Worm (Caenorhabditis elegans) whole organism, early embryonic: ENCODE measurements around the gene mpst-3.

Experiments
- B0310.2 ChIP-seq: sonication (generic microtip); optimal IDR thresholded peaks from 2 replicates; lab custom pipeline; 2016; ENCODE audit warnings: mild to moderate bottlenecking, missing genetic modification characterization, missing compliant biosample characterization
- F13C5.2 ChIP-seq: sonication (generic microtip); optimal IDR thresholded peaks from 2 replicates; lab custom pipeline; 2017; ENCODE audit warnings: mild to moderate bottlenecking, missing genetic modification characterization, inconsistent platforms, missing compliant biosample characterization
- aly-1 ChIP-seq: sonication (generic microtip); optimal IDR thresholded peaks from 2 replicates; lab custom pipeline; 2016; ENCODE audit warnings: missing genetic modification characterization, missing compliant biosample characterization
- ama-1 ChIP-seq: fragments of 150-350 bp; optimal IDR thresholded peaks from 2 replicates; lab custom pipeline; 2014
- ceh-13 ChIP-seq: fragments of 200-800 bp; sonication (Bioruptor generic); optimal IDR thresholded peaks from 2 replicates; lab custom pipeline; 2018; ENCODE audit warnings: mild to moderate bottlenecking, missing genetic modification characterization, missing compliant biosample characterization
- ceh-36 ChIP-seq: sonication (generic microtip); optimal IDR thresholded peaks from 2 replicates; lab custom pipeline; 2016; ENCODE audit warnings: missing genetic modification characterization, inconsistent platforms, missing compliant biosample characterization
- ets-7 ChIP-seq: sonication (generic microtip); optimal IDR thresholded peaks from 2 replicates; lab custom pipeline; 2016; ENCODE audit warnings: missing genotype, missing genetic modification characterization, missing compliant biosample characterization
- flt-1 ChIP-seq: fragments of 200-800 bp; sonication (Bioruptor generic); IDR thresholded peaks from 2 replicates; pipeline ENCODE4 v1.3.6; 2022; ENCODE audit warnings: missing genetic modification characterization, missing compliant biosample characterization
- hmbx-1 ChIP-seq: sonication (generic microtip); optimal IDR thresholded peaks from 2 replicates; lab custom pipeline; 2016; ENCODE audit warnings: mild to moderate bottlenecking, missing genetic modification characterization, missing compliant biosample characterization
- hmg-4 ChIP-seq: fragments of 200-800 bp; sonication (Bioruptor generic); optimal IDR thresholded peaks from 2 replicates; lab custom pipeline; 2018; ENCODE audit warnings: mild to moderate bottlenecking, missing genetic modification characterization, missing compliant biosample characterization
- hnd-1 ChIP-seq: sonication (generic microtip); optimal IDR thresholded peaks from 2 replicates; lab custom pipeline; 2016; ENCODE audit warnings: missing genetic modification characterization, missing compliant biosample characterization
- pes-1 ChIP-seq: fragments of 200-800 bp; sonication (Bioruptor generic); IDR thresholded peaks from 2 replicates; pipeline ENCODE4 v1.3.6; 2022; ENCODE audit warnings: missing genetic modification reagents, missing genetic modification characterization, missing compliant biosample characterization
- scrt-1 ChIP-seq: fragments of 200-800 bp; sonication (Bioruptor generic); IDR thresholded peaks from 2 replicates; pipeline ENCODE4 v1.3.6; 2022; ENCODE audit warnings: missing genetic modification characterization, missing compliant biosample characterization
- sea-1 ChIP-seq: fragments of 200-800 bp; sonication (Bioruptor generic); conservative IDR thresholded peaks from 2 replicates; pipeline ENCODE4 v1.3.6; 2022; ENCODE audit warnings: missing genetic modification characterization, missing compliant biosample characterization
- tbx-11 ChIP-seq: fragments of 200-800 bp; sonication (Bioruptor generic); IDR thresholded peaks from 2 replicates; pipeline ENCODE4 v1.3.6; 2022; ENCODE audit warnings: missing genetic modification characterization, missing compliant biosample characterization
- tbx-37 ChIP-seq: fragments of 200-800 bp; sonication (Bioruptor generic); conservative IDR thresholded peaks from 2 replicates; pipeline ENCODE4 v1.3.6; 2022; ENCODE audit warnings: missing genetic modification reagents, missing genetic modification characterization, missing compliant biosample characterization
- tra-4 ChIP-seq: sonication (generic microtip); optimal IDR thresholded peaks from 2 replicates; lab custom pipeline; 2017; ENCODE audit warnings: missing genetic modification characterization, missing compliant biosample characterization

Gene mpst-3

DNA sequence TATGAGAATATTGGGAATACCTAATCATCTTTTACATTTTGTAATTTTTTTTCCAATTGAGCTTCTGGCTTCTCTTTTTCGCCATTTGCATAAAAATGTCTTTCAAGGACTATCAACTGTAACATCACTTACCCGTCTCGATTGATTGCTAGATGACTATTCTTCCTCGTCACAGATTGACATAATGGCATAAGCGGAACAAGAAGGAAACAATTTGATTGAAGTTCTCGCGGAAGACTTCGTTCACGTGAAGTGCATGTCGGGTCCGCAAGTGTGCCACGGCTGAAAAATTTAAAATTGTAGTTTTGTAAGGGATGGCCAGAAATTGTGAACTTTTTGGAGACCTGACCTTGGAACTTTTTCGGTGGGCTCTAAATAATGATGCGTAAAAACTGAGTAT, 41.7 kb upstream of the mpst-3 start:
- TF ChIP-seq pes-1 (GFP tag; lab: Robert Waterston, UW) (no peak), flt-1 (no peak), hnd-1 (no peak), ceh-13 (GFP tag; lab: Kevin White, UChicago) (no peak), hmg-4 (GFP tag; lab: Kevin White, UChicago) (no peak), scrt-1 (GFP tag; lab: Robert Waterston, UW) (no peak), sea-1 (GFP tag; lab: Robert Waterston, UW) (no peak), tra-4 (tag; lab: Kevin White, UChicago) (no peak), ceh-36 (tag; lab: Kevin White, UChicago) (no peak), ets-7 (no peak), B0310.2 (no peak), aly-1 (tag; lab: Kevin White, UChicago) (no peak)

DNA sequence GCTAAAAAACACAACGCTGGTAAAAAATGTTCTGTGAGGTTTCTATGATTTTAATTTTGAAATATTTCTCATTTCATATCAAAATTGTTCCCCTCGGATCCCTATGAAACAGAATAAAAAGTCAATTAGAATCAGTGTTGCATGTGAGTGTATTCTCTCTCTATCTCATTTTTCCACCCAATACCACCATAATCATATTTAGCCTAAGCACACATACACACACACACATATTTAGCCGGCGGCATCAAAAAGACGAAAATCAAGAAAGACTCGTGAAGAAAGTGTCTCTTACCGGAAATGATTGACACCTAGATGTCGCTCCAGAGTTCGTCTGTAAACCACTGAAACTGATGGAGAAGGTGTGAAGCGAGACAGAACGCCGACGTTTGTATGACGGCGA, 41.2 kb upstream of the mpst-3 start:
- TF ChIP-seq flt-1 (no peak), hmbx-1 (tag; lab: Kevin White, UChicago) (no peak), sea-1 (GFP tag; lab: Robert Waterston, UW) (no peak), ceh-36 (tag; lab: Kevin White, UChicago) (no peak), ets-7 (no peak), ama-1 (lab: Kevin White, UChicago) (no peak), B0310.2 (no peak)

DNA sequence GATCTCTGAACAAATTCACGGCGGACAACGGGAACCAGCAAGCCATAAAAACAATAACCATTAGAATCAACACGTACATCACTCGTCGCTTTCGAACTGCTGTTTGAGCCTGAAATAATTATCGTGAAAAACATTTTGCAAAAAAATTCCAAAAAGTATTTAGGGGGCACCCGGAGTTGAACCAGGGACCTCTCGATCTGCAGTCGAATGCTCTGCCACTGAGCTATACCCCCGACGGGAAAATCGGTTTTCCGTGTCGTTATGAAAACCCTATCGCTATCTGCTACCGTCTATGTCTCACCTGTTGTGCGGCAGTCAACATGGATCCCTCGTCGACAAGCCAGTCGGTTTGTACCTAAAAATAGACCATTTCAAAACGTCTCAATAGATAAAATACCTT, 39.8 kb upstream of the mpst-3 start:
- peak; percentile 72 for TF ChIP-seq hmg-4 (GFP tag; lab: Kevin White, UChicago)
- TF ChIP-seq flt-1: peak; percentile 86
- peak; percentile 24 for TF ChIP-seq aly-1 (tag; lab: Kevin White, UChicago)
- TF ChIP-seq B0310.2: peak; percentile 38
- TF ChIP-seq ama-1 (lab: Kevin White, UChicago): no peak
- TF ChIP-seq hmbx-1 (tag; lab: Kevin White, UChicago): peak; percentile 39
- TF ChIP-seq hnd-1: peak; percentile 32
- peak; percentile 56 for TF ChIP-seq tbx-37 (GFP tag; lab: Robert Waterston, UW)
- peak; percentile 72 for TF ChIP-seq sea-1 (GFP tag; lab: Robert Waterston, UW)
- peak; percentile 62 for TF ChIP-seq ceh-13 (GFP tag; lab: Kevin White, UChicago)
- TF ChIP-seq ets-7: no peak
- peak; percentile 56 for TF ChIP-seq F13C5.2 (tag; lab: Kevin White, UChicago)
- peak; percentile 65 for TF ChIP-seq ceh-36 (tag; lab: Kevin White, UChicago)
- peak; percentile 72 for TF ChIP-seq tbx-11 (GFP tag; lab: Robert Waterston, UW)
- peak; percentile 86 for TF ChIP-seq pes-1 (GFP tag; lab: Robert Waterston, UW)
- peak; percentile 27 for TF ChIP-seq tra-4 (tag; lab: Kevin White, UChicago)
- TF ChIP-seq scrt-1 (GFP tag; lab: Robert Waterston, UW): peak; percentile 87

DNA sequence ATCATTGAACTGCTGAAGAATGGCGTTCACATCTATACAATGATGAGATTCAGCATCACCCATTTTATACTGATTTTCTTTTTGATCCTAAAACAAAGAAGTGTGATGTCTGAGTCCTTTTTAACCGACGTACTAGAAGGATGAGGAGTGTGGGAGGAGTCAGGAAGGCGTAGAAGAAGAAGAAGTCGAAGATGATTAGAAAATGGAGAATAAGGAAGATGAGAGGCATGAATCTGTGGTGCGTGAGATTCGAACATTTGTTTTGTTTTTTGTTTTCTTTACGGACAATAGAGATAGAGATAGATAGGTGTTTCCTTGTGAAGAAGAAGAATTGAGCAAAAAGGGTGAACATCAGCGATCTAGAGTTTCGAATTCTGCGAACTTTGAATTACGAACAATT, 36.9 kb upstream of the mpst-3 start, which contains the start of gene npr-13:
Gene npr-13 (minus strand): TSS at position 101 of the 400 bp plus-strand sequence.
- TF ChIP-seq sea-1 (GFP tag; lab: Robert Waterston, UW): no peak
- TF ChIP-seq aly-1 (tag; lab: Kevin White, UChicago): no peak
- no peak for TF ChIP-seq tbx-11 (GFP tag; lab: Robert Waterston, UW)
- TF ChIP-seq hmg-4 (GFP tag; lab: Kevin White, UChicago): no peak
- TF ChIP-seq hmbx-1 (tag; lab: Kevin White, UChicago): no peak
- TF ChIP-seq ceh-13 (GFP tag; lab: Kevin White, UChicago): no peak
- no peak for TF ChIP-seq tbx-37 (GFP tag; lab: Robert Waterston, UW)
- TF ChIP-seq ets-7: no peak
- no peak for TF ChIP-seq pes-1 (GFP tag; lab: Robert Waterston, UW)
- TF ChIP-seq B0310.2: no peak

DNA sequence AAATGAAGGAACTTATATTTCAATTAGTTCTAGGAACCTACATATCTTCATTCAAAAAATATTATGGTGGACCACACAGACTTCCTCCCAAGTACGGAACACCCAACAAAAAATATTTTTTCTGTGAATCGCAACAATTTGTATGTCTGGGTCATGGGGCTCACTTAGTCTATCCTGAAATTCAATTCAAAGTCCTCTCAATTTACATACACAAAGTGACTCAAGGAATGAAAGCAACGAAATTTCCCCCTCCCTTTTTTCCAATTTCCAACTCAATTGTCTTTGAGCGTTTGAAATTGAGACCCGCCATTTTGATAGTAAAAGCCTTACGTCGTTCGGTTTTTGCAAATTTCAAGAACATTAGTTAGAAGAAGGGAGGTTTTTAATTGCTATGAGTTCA, 36.1 kb upstream of the mpst-3 start:
- TF ChIP-seq hnd-1: no peak
- TF ChIP-seq flt-1: no peak
- no peak for TF ChIP-seq hmbx-1 (tag; lab: Kevin White, UChicago)
- no peak for TF ChIP-seq scrt-1 (GFP tag; lab: Robert Waterston, UW)
- no peak for TF ChIP-seq aly-1 (tag; lab: Kevin White, UChicago)
- TF ChIP-seq pes-1 (GFP tag; lab: Robert Waterston, UW): no peak
- TF ChIP-seq ets-7: no peak
- TF ChIP-seq F13C5.2 (tag; lab: Kevin White, UChicago): no peak
- no peak for TF ChIP-seq B0310.2
- no peak for TF ChIP-seq hmg-4 (GFP tag; lab: Kevin White, UChicago)
- no peak for TF ChIP-seq sea-1 (GFP tag; lab: Robert Waterston, UW)
- TF ChIP-seq ceh-13 (GFP tag; lab: Kevin White, UChicago): no peak
- TF ChIP-seq tra-4 (tag; lab: Kevin White, UChicago): no peak
- TF ChIP-seq ceh-36 (tag; lab: Kevin White, UChicago): no peak
- TF ChIP-seq ama-1 (lab: Kevin White, UChicago): no peak
- TF ChIP-seq tbx-37 (GFP tag; lab: Robert Waterston, UW): no peak
- no peak for TF ChIP-seq tbx-11 (GFP tag; lab: Robert Waterston, UW)

DNA sequence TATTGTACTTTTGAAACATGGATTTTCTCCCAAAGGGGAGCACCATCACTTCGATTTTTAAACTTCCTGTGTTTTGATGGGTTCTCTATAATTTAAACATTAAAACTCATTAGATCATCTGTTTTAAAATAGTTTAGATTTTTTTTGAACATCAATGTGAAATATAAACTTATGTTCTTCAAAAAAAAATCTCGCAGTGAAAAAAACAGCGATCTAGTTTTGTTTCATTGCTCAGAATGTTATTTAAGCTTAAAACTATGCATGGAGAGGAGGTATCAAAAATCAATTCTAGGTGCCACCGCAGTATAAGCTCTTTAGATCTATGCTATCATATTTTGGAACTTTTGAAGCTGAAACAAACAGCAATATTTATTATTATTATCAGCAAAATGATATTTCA, 27.3 kb upstream of the mpst-3 start, which contains the start of gene gcy-14:
Gene gcy-14 (minus strand): TSS at position 101 of the 400 bp plus-strand sequence.
- TF ChIP-seq F13C5.2 (tag; lab: Kevin White, UChicago) (no peak), ama-1 (lab: Kevin White, UChicago) (no peak), ceh-36 (tag; lab: Kevin White, UChicago) (no peak), B0310.2 (no peak)

DNA sequence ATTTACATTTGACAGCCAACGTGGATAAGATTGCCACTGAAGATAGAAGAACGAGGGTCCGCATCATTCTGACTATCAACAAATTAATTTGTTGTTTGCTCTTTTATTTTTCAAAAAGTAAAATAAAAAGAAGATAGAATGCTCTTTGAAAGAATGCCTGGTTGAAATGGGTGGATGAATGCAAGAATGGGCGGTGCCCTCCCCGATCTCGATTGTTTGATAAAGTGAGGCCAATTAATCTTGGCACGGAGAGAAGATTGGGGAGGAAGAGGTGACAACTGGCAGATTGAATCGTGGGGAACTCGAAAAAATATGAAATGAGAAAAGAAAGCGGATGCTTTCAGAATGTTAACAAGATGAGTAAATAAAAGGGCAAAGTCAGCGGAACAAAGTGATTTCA, 24.1 kb upstream of the mpst-3 start, which contains the start of gene ZC412.3:
Gene ZC412.3 (minus strand): TSS at position 183 of the 400 bp plus-strand sequence.
- no peak for TF ChIP-seq tra-4 (tag; lab: Kevin White, UChicago)
- no peak for TF ChIP-seq tbx-37 (GFP tag; lab: Robert Waterston, UW)
- TF ChIP-seq ama-1 (lab: Kevin White, UChicago): no peak
- no peak for TF ChIP-seq aly-1 (tag; lab: Kevin White, UChicago)
- TF ChIP-seq scrt-1 (GFP tag; lab: Robert Waterston, UW): no peak
- TF ChIP-seq sea-1 (GFP tag; lab: Robert Waterston, UW): no peak
- TF ChIP-seq tbx-11 (GFP tag; lab: Robert Waterston, UW): no peak
- no peak for TF ChIP-seq pes-1 (GFP tag; lab: Robert Waterston, UW)
- TF ChIP-seq ceh-36 (tag; lab: Kevin White, UChicago): no peak
- TF ChIP-seq hmg-4 (GFP tag; lab: Kevin White, UChicago): no peak
- TF ChIP-seq ceh-13 (GFP tag; lab: Kevin White, UChicago): no peak
- no peak for TF ChIP-seq flt-1
- TF ChIP-seq B0310.2: no peak
- TF ChIP-seq hnd-1: no peak
- no peak for TF ChIP-seq ets-7
- TF ChIP-seq hmbx-1 (tag; lab: Kevin White, UChicago): no peak
